Fruit fly (Drosophila melanogaster) whole organism, pupa: ENCODE data around the gene MED11.
A peak's percentile ranks its signal among the peaks of the same experiment; 100 is the strongest.

Source experiments
- CG10348 ChIP-seq: fragments of 200-800 bp; sonication (Bioruptor generic); IDR thresholded peaks from 2 replicates; pipeline ENCODE4 v1.3.6; 2022; ENCODE audit warnings: missing biosample characterization, missing genetic modification characterization
- CG12605 ChIP-seq: fragments of 200-800 bp; sonication (Bioruptor generic); IDR thresholded peaks from 2 replicates; pipeline ENCODE4 v1.3.6; 2022; ENCODE audit warnings: missing biosample characterization, missing genetic modification characterization
- CG13204 ChIP-seq: fragments of 200-800 bp; sonication (Bioruptor generic); optimal IDR thresholded peaks from 2 replicates; lab custom pipeline; 2018; ENCODE audit warnings: missing biosample characterization, mild to moderate bottlenecking, missing genetic modification characterization, moderate library complexity
- CG14655 ChIP-seq: fragments of 200-800 bp; sonication (Bioruptor generic); optimal IDR thresholded peaks from 3 replicates; lab custom pipeline; 2017; ENCODE audit warnings: mild to moderate bottlenecking, missing biosample characterization, missing genetic modification reagents, missing genetic modification characterization
- CG15710 ChIP-seq: fragments of 200-800 bp; sonication (Bioruptor generic); optimal IDR thresholded peaks from 2 replicates; lab custom pipeline; 2018; ENCODE audit warnings: missing biosample characterization, mild to moderate bottlenecking, missing genetic modification characterization, moderate library complexity
- CG17806 ChIP-seq: fragments of 200-800 bp; sonication (Bioruptor generic); optimal IDR thresholded peaks from 2 replicates; lab custom pipeline; 2018; ENCODE audit warnings: missing biosample characterization, mild to moderate bottlenecking, missing genetic modification characterization, moderate library complexity
- CG32121 ChIP-seq: fragments of 200-800 bp; sonication (Bioruptor generic); IDR thresholded peaks from 2 replicates; pipeline ENCODE4 v1.3.6; 2022; ENCODE audit warnings: missing biosample characterization, missing genetic modification characterization
- CG34367 ChIP-seq: fragments of 200-800 bp; sonication (Bioruptor generic); optimal IDR thresholded peaks from 2 replicates; lab custom pipeline; 2018; ENCODE audit warnings: missing biosample characterization, mild to moderate bottlenecking, missing genetic modification characterization
- CG4496 ChIP-seq: fragments of 200-800 bp; sonication (Bioruptor generic); IDR thresholded peaks from 3 replicates; pipeline ENCODE4 v1.3.6; 2022; ENCODE audit warnings: missing biosample characterization, missing genetic modification characterization
- CG8159 ChIP-seq: fragments of 200-800 bp; sonication (Bioruptor generic); optimal IDR thresholded peaks from 3 replicates; lab custom pipeline; 2018; ENCODE audit warnings: missing biosample characterization, mild to moderate bottlenecking, missing genetic modification characterization, moderate library complexity
- CG8301 ChIP-seq: fragments of 200-800 bp; sonication (Bioruptor generic); optimal IDR thresholded peaks from 2 replicates; lab custom pipeline; 2018; ENCODE audit warnings: missing biosample characterization, mild to moderate bottlenecking, missing genetic modification characterization
- CG9948 ChIP-seq: fragments of 200-800 bp; sonication (Bioruptor generic); optimal IDR thresholded peaks from 2 replicates; lab custom pipeline; 2018; ENCODE audit warnings: missing biosample characterization, mild to moderate bottlenecking, missing genetic modification characterization, moderate library complexity
- D1 ChIP-seq: fragments of 200-800 bp; sonication (Bioruptor generic); optimal IDR thresholded peaks from 2 replicates; lab custom pipeline; 2018; ENCODE audit warnings: missing biosample characterization, mild to moderate bottlenecking, missing genetic modification characterization, moderate library complexity
- EcR ChIP-seq: fragments of 200-800 bp; sonication (Bioruptor generic); optimal IDR thresholded peaks from 3 replicates; lab custom pipeline; 2019; ENCODE audit warnings: missing biosample characterization, missing genetic modification characterization, mild to moderate bottlenecking, moderate library complexity, missing genetic modification reagents
- Ets98B ChIP-seq: fragments of 200-800 bp; sonication (Bioruptor generic); IDR thresholded peaks from 2 replicates; pipeline ENCODE4 v1.3.6; 2022; ENCODE audit warnings: missing biosample characterization, missing genetic modification characterization
- Pif1A ChIP-seq: fragments of 200-800 bp; sonication (Bioruptor generic); optimal IDR thresholded peaks from 3 replicates; lab custom pipeline; 2016; ENCODE audit warnings: missing biosample characterization, missing genetic modification characterization
- Pif1B ChIP-seq: fragments of 200-800 bp; sonication (Bioruptor generic); optimal IDR thresholded peaks from 3 replicates; lab custom pipeline; 2016; ENCODE audit warnings: missing biosample characterization, missing genetic modification characterization
- Snoo ChIP-seq: fragments of 200-800 bp; sonication (Bioruptor generic); optimal IDR thresholded peaks from 3 replicates; lab custom pipeline; 2017; ENCODE audit warnings: missing biosample characterization, mild to moderate bottlenecking, missing genetic modification characterization, inconsistent platforms
- fd96Ca ChIP-seq: fragments of 200-800 bp; sonication (Bioruptor generic); IDR thresholded peaks from 3 replicates; pipeline ENCODE4 v1.3.6; 2022; ENCODE audit warnings: missing biosample characterization, missing genetic modification characterization
- gl ChIP-seq: fragments of 200-800 bp; sonication (Bioruptor generic); optimal IDR thresholded peaks from 2 replicates; lab custom pipeline; 2018; ENCODE audit warnings: missing biosample characterization, mild to moderate bottlenecking, missing genetic modification characterization
- rn ChIP-seq: fragments of 200-800 bp; sonication (Bioruptor generic); IDR thresholded peaks from 2 replicates; pipeline ENCODE4 v1.3.6; 2022; ENCODE audit warnings: missing biosample characterization, missing genetic modification characterization

MED11 gene

dm6 chr3L:18765657-18766592 lies 20.3 kb downstream of the MED11 start:
- TF ChIP-seq Pif1B (GFP tag; lab: Kevin White, UChicago), result peak; percentile 33
- peak; percentile 68 for TF ChIP-seq CG8301 (tag; lab: Kevin White, UChicago)
- TF ChIP-seq CG34367 (tag; lab: Kevin White, UChicago), result no peak
- TF ChIP-seq CG10348 (GFP tag; lab: Robert Waterston, UW), result no peak
- no peak for TF ChIP-seq CG17806 (tag; lab: Kevin White, UChicago)
- TF ChIP-seq CG15710, result no peak
- peak; percentile 94 for TF ChIP-seq CG4496 (GFP tag; lab: Robert Waterston, UW)
- peak; percentile 79 for TF ChIP-seq Snoo
- TF ChIP-seq CG9948 (tag; lab: Kevin White, UChicago), result no peak
- TF ChIP-seq CG12605 (GFP tag; lab: Robert Waterston, UW), result peak; percentile 64
- no peak for TF ChIP-seq D1 (tag; lab: Kevin White, UChicago)
- peak; percentile 73 for TF ChIP-seq CG14655 (GFP tag; lab: Kevin White, UChicago)
- TF ChIP-seq CG13204 (GFP tag; lab: Kevin White, UChicago), result peak; percentile 30
- TF ChIP-seq CG8159 (tag; lab: Kevin White, UChicago), result peak; percentile 33
- peak; percentile 75 for TF ChIP-seq Ets98B (GFP tag; lab: Robert Waterston, UW)
- peak; percentile 57 for TF ChIP-seq gl
- TF ChIP-seq fd96Ca (GFP tag; lab: Robert Waterston, UW), result peak; percentile 82; the same call in 2 of the 3 replicates
- no peak; the same call in none of the 2 replicates for TF ChIP-seq CG32121
- peak; percentile 49 for TF ChIP-seq Pif1A (GFP tag; lab: Kevin White, UChicago)
- peak; percentile 60 for TF ChIP-seq EcR
- no peak for TF ChIP-seq rn

DNA sequence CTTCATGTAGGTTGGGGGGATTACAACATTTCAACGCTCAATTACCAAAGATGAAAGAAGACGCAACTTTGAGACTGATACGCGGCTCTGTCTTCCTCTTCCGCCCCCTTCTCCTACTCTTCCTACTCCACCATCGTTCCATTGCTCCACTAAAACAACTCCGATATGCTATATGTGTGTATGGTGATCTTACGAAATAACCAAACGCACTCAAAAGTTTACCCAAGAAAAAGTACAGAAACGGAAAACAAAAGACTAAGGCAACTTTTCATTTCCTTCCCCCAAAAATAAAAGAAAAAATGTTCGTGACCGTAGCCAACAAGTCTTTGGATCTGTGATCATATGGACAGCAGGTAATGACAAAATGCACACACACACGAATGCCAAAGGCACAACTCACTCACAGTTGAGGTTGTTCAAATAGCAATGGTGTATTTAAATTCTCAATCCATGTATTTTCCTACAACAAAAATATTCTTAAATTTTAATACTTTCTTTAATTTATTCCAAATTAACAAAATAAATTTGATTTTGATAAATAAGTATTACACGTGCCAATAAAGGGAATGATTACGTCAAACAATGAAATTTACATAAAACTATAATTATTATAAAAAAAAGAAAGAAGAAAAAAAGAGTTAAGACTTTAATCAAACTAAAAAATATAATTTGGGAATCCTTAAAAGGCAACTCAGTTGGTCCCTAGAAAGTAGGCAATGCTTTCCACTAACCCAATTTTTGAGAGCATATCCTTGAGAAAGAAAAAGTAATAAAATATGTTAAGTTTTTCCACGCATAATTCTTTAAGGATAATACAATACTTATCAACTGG lies 22.5 kb downstream of the MED11 start:
- peak; percentile 15 for TF ChIP-seq CG15710
- TF ChIP-seq CG34367 (tag; lab: Kevin White, UChicago), result no peak
- TF ChIP-seq CG8159 (tag; lab: Kevin White, UChicago), result peak; percentile 8
- no peak for TF ChIP-seq CG12605 (GFP tag; lab: Robert Waterston, UW)
- no peak for TF ChIP-seq Ets98B (GFP tag; lab: Robert Waterston, UW)
- no peak for TF ChIP-seq gl
- no peak for TF ChIP-seq CG8301 (tag; lab: Kevin White, UChicago)
- TF ChIP-seq CG14655 (GFP tag; lab: Kevin White, UChicago), result no peak
- TF ChIP-seq, all 21 proteins: peak for 2

- no peak for TF ChIP-seq Snoo
- 0 out of 3 replicates have a peak, but pooled peaks have one; percentile 9 for TF ChIP-seq CG4496 (GFP tag; lab: Robert Waterston, UW)
- TF ChIP-seq Pif1A (GFP tag; lab: Kevin White, UChicago), result peak; percentile 15
- no peak for TF ChIP-seq CG14655 (GFP tag; lab: Kevin White, UChicago)
- peak; percentile 65 for TF ChIP-seq CG32121
- no peak for TF ChIP-seq CG17806 (tag; lab: Kevin White, UChicago)
- TF ChIP-seq CG15710, result no peak
- TF ChIP-seq fd96Ca (GFP tag; lab: Robert Waterston, UW), result no peak
- TF ChIP-seq CG13204 (GFP tag; lab: Kevin White, UChicago), result no peak
- TF ChIP-seq Ets98B (GFP tag; lab: Robert Waterston, UW), result 0 out of 2 replicates have a peak, but pooled peaks have one; percentile 18
- TF ChIP-seq CG10348 (GFP tag; lab: Robert Waterston, UW), result 0 out of 2 replicates have a peak, but pooled peaks have one; percentile 17
- peak; percentile 19 for TF ChIP-seq EcR
Measured at dm6 chr3L:18768788-18769707, 23.4 kb downstream of the MED11 start.

DNA sequence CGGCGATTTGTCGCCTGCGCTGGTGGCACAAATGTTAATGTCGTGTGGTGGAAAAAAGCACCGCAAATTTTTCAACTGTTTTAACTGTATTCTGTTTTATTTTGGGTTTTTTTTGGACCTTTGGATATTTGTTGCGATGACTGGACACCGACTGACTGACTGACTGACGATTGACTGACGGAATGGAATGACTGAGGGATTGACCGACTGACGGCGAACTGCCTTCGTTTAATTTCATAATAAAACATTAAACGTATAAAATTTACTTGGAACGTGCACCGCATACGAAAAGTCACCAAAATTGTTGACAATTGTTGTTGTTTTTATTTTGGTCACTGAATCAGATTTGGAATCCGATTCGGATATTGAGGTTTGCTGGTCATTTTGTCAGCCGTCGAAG lies 24.1 kb downstream of the MED11 start:
- TF ChIP-seq fd96Ca (GFP tag; lab: Robert Waterston, UW), result no peak
- TF ChIP-seq CG8159 (tag; lab: Kevin White, UChicago), result no peak
- TF ChIP-seq CG15710, result no peak
